Worm (Caenorhabditis elegans) whole organism, young adult: Measurements from ENCODE around the gene xrn-2.

Experiments used
- B0019.2 ChIP-seq: fragments of 200-800 bp; sonication (Bioruptor generic); conservative IDR thresholded peaks from 2 replicates; pipeline ENCODE4 v1.3.6; 2022; ENCODE audit warnings: missing genetic modification reagents, missing genetic modification characterization, missing compliant biosample characterization
- F10E7.11 ChIP-seq: sonication (generic microtip); optimal IDR thresholded peaks from 2 replicates; lab custom pipeline; 2017; ENCODE audit warnings: mild to moderate bottlenecking, missing genetic modification characterization, moderate library complexity, missing compliant biosample characterization
- F22D6.2 ChIP-seq: sonication (generic microtip); optimal IDR thresholded peaks from 2 replicates; lab custom pipeline; 2016; ENCODE audit warnings: mild to moderate bottlenecking, missing genetic modification characterization, missing compliant biosample characterization
- F23B12.7 ChIP-seq: sonication (generic microtip); optimal IDR thresholded peaks from 2 replicates; lab custom pipeline; 2017; ENCODE audit warnings: missing genetic modification characterization, mild to moderate bottlenecking, missing compliant biosample characterization, antibody characterized with exemption, moderate library complexity; ENCODE audit not compliant: insufficient read depth
- F33H1.4 ChIP-seq: fragments of 200-800 bp; sonication (Bioruptor generic); IDR thresholded peaks from 2 replicates; pipeline ENCODE4 v1.3.6; 2022; ENCODE audit warnings: missing genetic modification reagents, missing genetic modification characterization, missing compliant biosample characterization
- F37B4.10 ChIP-seq: fragments of 200-800 bp; sonication (Bioruptor generic); IDR thresholded peaks from 2 replicates; pipeline ENCODE4 v1.3.6; 2022; ENCODE audit warnings: missing genetic modification characterization, missing compliant biosample characterization
- F39B2.1 ChIP-seq: fragments of 200-800 bp; sonication (Bioruptor generic); IDR thresholded peaks from 2 replicates; pipeline ENCODE4 v1.3.6; 2022; ENCODE audit warnings: missing genetic modification reagents, missing genetic modification characterization, missing compliant biosample characterization
- F49E8.2 ChIP-seq: sonication (generic microtip); optimal IDR thresholded peaks from 3 replicates; lab custom pipeline; 2017; ENCODE audit warnings: missing genetic modification characterization, mild to moderate bottlenecking, missing compliant biosample characterization, antibody characterized with exemption, moderate library complexity; ENCODE audit not compliant: insufficient read depth
- F55B11.4 ChIP-seq: sonication (generic microtip); optimal IDR thresholded peaks from 2 replicates; lab custom pipeline; 2016; ENCODE audit warnings: missing compliant biosample characterization, missing genetic modification characterization, borderline replicate concordance; ENCODE audit not compliant: insufficient read depth
- F57A8.1 ChIP-seq: fragments of 200-800 bp; sonication (Bioruptor generic); optimal IDR thresholded peaks from 2 replicates; lab custom pipeline; 2018; ENCODE audit warnings: mild to moderate bottlenecking, missing genetic modification characterization, moderate library complexity, missing compliant biosample characterization
- K11D2.4 ChIP-seq: fragments of 200-800 bp; sonication (Bioruptor generic); IDR thresholded peaks from 2 replicates; pipeline ENCODE4 v1.3.6; 2022; ENCODE audit warnings: missing genetic modification reagents, missing genetic modification characterization, missing compliant biosample characterization
- K12H6.12 ChIP-seq: fragments of 200-800 bp; sonication (Bioruptor generic); optimal IDR thresholded peaks from 2 replicates; lab custom pipeline; 2018; ENCODE audit warnings: mild to moderate bottlenecking, missing genetic modification characterization, missing compliant biosample characterization
- T07F8.4 ChIP-seq: sonication (generic microtip); optimal IDR thresholded peaks from 2 replicates; lab custom pipeline; 2016; ENCODE audit warnings: mild to moderate bottlenecking, missing genetic modification characterization, moderate library complexity, missing compliant biosample characterization
- Y79H2A.3 ChIP-seq: fragments of 200-800 bp; sonication (Bioruptor generic); conservative IDR thresholded peaks from 2 replicates; pipeline ENCODE4 v1.3.6; 2022; ENCODE audit warnings: missing genetic modification reagents, missing genetic modification characterization, missing compliant biosample characterization
- attf-5 ChIP-seq: fragments of 200-800 bp; sonication (Bioruptor generic); optimal IDR thresholded peaks from 2 replicates; lab custom pipeline; 2018; ENCODE audit warnings: mild to moderate bottlenecking, missing genetic modification characterization, missing compliant biosample characterization
- attf-6 ChIP-seq: fragments of 200-800 bp; sonication (Bioruptor generic); IDR thresholded peaks from 2 replicates; pipeline ENCODE4 v1.3.6; 2022; ENCODE audit warnings: missing genetic modification reagents, missing genetic modification characterization, missing compliant biosample characterization
- cebp-1 ChIP-seq, 2 experiments: fragments of 200-800 bp in 1 of 2; sonication (Bioruptor generic) in 1 of 2; sonication (generic microtip) in 1 of 2; IDR thresholded peaks in 1 of 2; optimal IDR thresholded peaks in 1 of 2; 2 replicates each; pipeline versions ENCODE4 v1.3.6 to Lab custom; 2017 to 2022; ENCODE audit warnings: missing compliant biosample characterization in 2 of 2, missing genetic modification characterization in 2 of 2, mild to moderate bottlenecking in 1 of 2, missing genetic modification reagents in 1 of 2, moderate library complexity in 1 of 2
- die-1 ChIP-seq: sonication (generic microtip); optimal IDR thresholded peaks from 2 replicates; lab custom pipeline; 2016; ENCODE audit warnings: missing genotype, mild to moderate bottlenecking, missing genetic modification characterization, missing compliant biosample characterization
- dpff-1 ChIP-seq: sonication (generic microtip); optimal IDR thresholded peaks from 2 replicates; lab custom pipeline; 2017; ENCODE audit warnings: mild to moderate bottlenecking, missing genetic modification characterization, missing compliant biosample characterization
- dpl-1 ChIP-seq: fragments of 150-350 bp; optimal IDR thresholded peaks from 2 replicates; lab custom pipeline; 2014; ENCODE audit warnings: missing biosample characterization, missing genetic modification reagents, missing genetic modification characterization
- efl-1 ChIP-seq: fragments of 150-350 bp; optimal IDR thresholded peaks from 2 replicates; lab custom pipeline; 2014; ENCODE audit warnings: missing biosample characterization, missing genetic modification reagents, missing genetic modification characterization
- fkh-3 ChIP-seq: sonication (generic microtip); optimal IDR thresholded peaks from 2 replicates; lab custom pipeline; 2016; ENCODE audit warnings: mild to moderate bottlenecking, missing genetic modification characterization, missing compliant biosample characterization
- hlh-12 ChIP-seq: sonication (generic microtip); optimal IDR thresholded peaks from 2 replicates; lab custom pipeline; 2016; ENCODE audit warnings: missing genetic modification characterization, missing compliant biosample characterization
- hlh-26 ChIP-seq: fragments of 200-800 bp; sonication (Bioruptor generic); conservative IDR thresholded peaks from 2 replicates; pipeline ENCODE4 v1.3.6; 2022; ENCODE audit warnings: missing genetic modification reagents, missing genetic modification characterization, missing compliant biosample characterization
- let-607 ChIP-seq, 2 experiments: fragments of 200-800 bp in 1 of 2; sonication (Bioruptor generic) in 1 of 2; sonication (generic microtip) in 1 of 2; optimal IDR thresholded peaks; 2 replicates each; lab custom pipeline; 2016 to 2018; ENCODE audit warnings: mild to moderate bottlenecking in 2 of 2, missing compliant biosample characterization in 2 of 2, missing genetic modification characterization in 2 of 2, moderate library complexity in 2 of 2, missing genotype in 1 of 2
- lin-40 ChIP-seq: sonication (generic microtip); optimal IDR thresholded peaks from 2 replicates; lab custom pipeline; 2016; ENCODE audit warnings: missing genetic modification characterization, mild to moderate bottlenecking, missing compliant biosample characterization, missing genotype, missing genetic modification reagents
- lir-1 ChIP-seq: fragments of 200-800 bp; sonication (Bioruptor generic); conservative IDR thresholded peaks from 2 replicates; pipeline ENCODE4 v1.3.6; 2022; ENCODE audit warnings: missing genetic modification reagents, missing genetic modification characterization, missing compliant biosample characterization
- lsl-1 ChIP-seq: fragments of 200-800 bp; sonication (Bioruptor generic); optimal IDR thresholded peaks from 2 replicates; lab custom pipeline; 2018; ENCODE audit warnings: mild to moderate bottlenecking, missing genetic modification characterization, moderate library complexity, missing compliant biosample characterization
- lsy-27 ChIP-seq: sonication (generic microtip); optimal IDR thresholded peaks from 2 replicates; lab custom pipeline; 2017; ENCODE audit warnings: missing genetic modification characterization, mild to moderate bottlenecking, missing compliant biosample characterization, antibody characterized with exemption, missing genotype, borderline replicate concordance; ENCODE audit not compliant: insufficient read depth
- madf-10 ChIP-seq: sonication (generic microtip); optimal IDR thresholded peaks from 2 replicates; lab custom pipeline; 2016; ENCODE audit warnings: mild to moderate bottlenecking, missing genetic modification characterization, missing compliant biosample characterization
- madf-3 ChIP-seq: fragments of 200-800 bp; sonication (Bioruptor generic); IDR thresholded peaks from 2 replicates; pipeline ENCODE4 v1.3.6; 2022; ENCODE audit warnings: missing genetic modification reagents, missing genetic modification characterization, missing compliant biosample characterization
- nhr-120 ChIP-seq: fragments of 200-800 bp; sonication (Bioruptor generic); IDR thresholded peaks from 2 replicates; pipeline ENCODE4 v1.3.6; 2022; ENCODE audit warnings: missing genetic modification characterization, missing compliant biosample characterization
- nhr-80 ChIP-seq: sonication (generic microtip); optimal IDR thresholded peaks from 2 replicates; lab custom pipeline; 2016; ENCODE audit warnings: missing genetic modification characterization, missing compliant biosample characterization
- nhr-90 ChIP-seq: sonication (generic microtip); optimal IDR thresholded peaks from 2 replicates; lab custom pipeline; 2016; ENCODE audit warnings: missing genotype, mild to moderate bottlenecking, missing genetic modification characterization, missing compliant biosample characterization
- pha-4 ChIP-seq: fragments of 150-350 bp; sonication (generic microtip); optimal IDR thresholded peaks from 2 replicates; lab custom pipeline; 2014; ENCODE audit warnings: missing biosample characterization, missing genetic modification reagents, missing genetic modification characterization
- rcor-1 ChIP-seq: fragments of 200-800 bp; sonication (Bioruptor generic); IDR thresholded peaks from 2 replicates; pipeline ENCODE4 v1.3.6; 2022; ENCODE audit warnings: missing genetic modification reagents, missing genetic modification characterization, missing compliant biosample characterization
- rpc-1 ChIP-seq, 2 experiments: fragments of 150-350 bp in 1 of 2; sonication (generic microtip) in 1 of 2; optimal IDR thresholded peaks; 2 replicates each; lab custom pipeline; 2014 to 2018; ENCODE audit warnings: missing biosample characterization in 1 of 2, missing genetic modification characterization in 1 of 2, missing genetic modification reagents in 1 of 2, missing genotype in 1 of 2
- sea-2 ChIP-seq: fragments of 200-800 bp; sonication (Bioruptor generic); IDR thresholded peaks from 2 replicates; pipeline ENCODE4 v1.3.6; 2022; ENCODE audit warnings: missing genetic modification characterization, missing compliant biosample characterization
- snpc-1.3 ChIP-seq: sonication (generic microtip); optimal IDR thresholded peaks from 2 replicates; lab custom pipeline; 2017; ENCODE audit warnings: missing genetic modification characterization, mild to moderate bottlenecking, missing compliant biosample characterization, antibody characterized with exemption, moderate library complexity, missing genotype, missing genetic modification reagents; ENCODE audit not compliant: insufficient read depth
- snpc-4 ChIP-seq, 5 experiments: fragments of 150-350 bp in 1 of 5; sonication (generic microtip) in 4 of 5; optimal IDR thresholded peaks; 2 replicates each; lab custom pipeline; 2014 to 2018; ENCODE audit warnings: missing genetic modification characterization in 5 of 5, missing biosample characterization in 3 of 5, antibody characterized with exemption in 2 of 5, mild to moderate bottlenecking in 2 of 5, missing compliant biosample characterization in 2 of 5, missing genotype in 2 of 5, moderate library complexity in 2 of 5, missing genetic modification reagents in 1 of 5
- tbp1 ChIP-seq: fragments of 200-800 bp; sonication (Bioruptor generic); optimal IDR thresholded peaks from 2 replicates; lab custom pipeline; 2018; ENCODE audit warnings: mild to moderate bottlenecking, missing genetic modification characterization, missing compliant biosample characterization
- tlf-1 ChIP-seq: fragments of 200-800 bp; sonication (Bioruptor generic); optimal IDR thresholded peaks from 2 replicates; lab custom pipeline; 2018; ENCODE audit warnings: mild to moderate bottlenecking, missing genetic modification characterization, missing compliant biosample characterization
- zfh-2 ChIP-seq: fragments of 200-800 bp; sonication (Bioruptor generic); conservative IDR thresholded peaks from 2 replicates; pipeline ENCODE4 v1.3.6; 2022; ENCODE audit warnings: missing genetic modification reagents, missing genetic modification characterization, missing compliant biosample characterization
- ztf-18 ChIP-seq: sonication (generic microtip); optimal IDR thresholded peaks from 2 replicates; lab custom pipeline; 2016; ENCODE audit warnings: missing genotype, mild to moderate bottlenecking, missing genetic modification characterization, missing compliant biosample characterization
- ztf-28 ChIP-seq: fragments of 200-800 bp; sonication (Bioruptor generic); IDR thresholded peaks from 2 replicates; pipeline ENCODE4 v1.3.6; 2022; ENCODE audit warnings: missing genetic modification reagents, missing genetic modification characterization, missing compliant biosample characterization
- ztf-6 ChIP-seq: fragments of 200-800 bp; sonication (Bioruptor generic); IDR thresholded peaks from 2 replicates; pipeline ENCODE4 v1.3.6; 2022; ENCODE audit warnings: missing genetic modification reagents, missing genetic modification characterization, missing compliant biosample characterization

xrn-2 gene

ce11 chrII:14154357-14154756, 1.2 kb upstream of the xrn-2 start, which contains the start of gene Y48B6A.1 (continued):
- TF ChIP-seq lsl-1 (peak; percentile 93), fkh-3 (no peak), nhr-90 (no peak), nhr-80 (tag; lab: Kevin White, UChicago) (peak; percentile 84), lin-40 (tag; lab: Kevin White, UChicago) (peak; percentile 82), F49E8.2 (tag; lab: Kevin White, UChicago) (peak; percentile 92), hlh-26 (no peak), nhr-120 (GFP tag; lab: Robert Waterston, UW) (no peak), let-607 (tag; optimal IDR thresholded peaks at IDR 0.05; lab: Kevin White, UChicago) (peak; percentile 42 to 69), F39B2.1 (GFP tag; lab: Robert Waterston, UW) (no peak), B0019.2 (GFP tag; lab: Robert Waterston, UW) (peak; percentile 79), F10E7.11 (tag; lab: Kevin White, UChicago) (no peak), madf-10 (tag; lab: Kevin White, UChicago) (peak; percentile 78), F55B11.4 (no peak), lsy-27 (tag; lab: Kevin White, UChicago) (no peak), die-1 (peak; percentile 2), T07F8.4 (no peak), zfh-2 (GFP tag; lab: Robert Waterston, UW) (peak; percentile 66), ztf-18 (tag; lab: Kevin White, UChicago) (peak; percentile 82), rpc-1 (optimal IDR thresholded peaks at IDR 0.05; lab: Kevin White, UChicago) (no peak), rpc-1 (tag; optimal IDR thresholded peaks at IDR 0.05; lab: Kevin White, UChicago) (peak; percentile 3), dpl-1 (GFP tag; lab: Kevin White, UChicago) (peak; percentile 65), ztf-6 (GFP tag; lab: Robert Waterston, UW) (peak; percentile 88), F57A8.1 (GFP tag; lab: Kevin White, UChicago) (peak; percentile 36), attf-6 (GFP tag; lab: Robert Waterston, UW) (0 out of 2 replicates have a peak, but pooled peaks have one; percentile 32), attf-5 (GFP tag; lab: Kevin White, UChicago) (peak; percentile 98), K11D2.4 (peak; percentile 86), sea-2 (GFP tag; lab: Robert Waterston, UW) (no peak), snpc-4 (GFP tag; optimal IDR thresholded peaks at IDR 0.05; lab: Kevin White, UChicago) (peak; percentile 49), snpc-4 (tag; optimal IDR thresholded peaks at IDR 0.05; lab: Kevin White, UChicago) (peak; percentile 73 to 90 (median 78)), hlh-12 (no peak), ztf-28 (GFP tag; lab: Robert Waterston, UW) (peak; percentile 96), cebp-1 (GFP tag; IDR thresholded peaks at IDR 0.05; lab: Robert Waterston, UW) (peak; percentile 81), cebp-1 (tag; optimal IDR thresholded peaks at IDR 0.05; lab: Kevin White, UChicago) (peak; percentile 88), K12H6.12 (tag; lab: Kevin White, UChicago) (peak; percentile 91), madf-3 (peak; percentile 99), pha-4 (tag; lab: Kevin White, UChicago) (peak; percentile 29), Y79H2A.3 (GFP tag; lab: Robert Waterston, UW) (0 out of 2 replicates have a peak, but pooled peaks have one; percentile 55), F37B4.10 (GFP tag; lab: Robert Waterston, UW) (no peak), snpc-1.3 (tag; lab: Kevin White, UChicago) (peak; percentile 82), F22D6.2 (tag; lab: Kevin White, UChicago) (peak; percentile 38), tlf-1 (peak; percentile 85), F23B12.7 (peak; percentile 93), rcor-1 (GFP tag; lab: Robert Waterston, UW) (peak; percentile 87), efl-1 (GFP tag; lab: Kevin White, UChicago) (peak; percentile 65), lir-1 (peak; percentile 81), dpff-1 (tag; lab: Kevin White, UChicago) (no peak), tbp1 (GFP tag; lab: Kevin White, UChicago) (peak; percentile 67), F33H1.4 (GFP tag; lab: Robert Waterston, UW) (peak; percentile 76)
